Worm (Caenorhabditis elegans) whole organism, L4/young adult: ENCODE data around the gene dod-17.

Experiments
- W03F9.2 ChIP-seq: fragments of 150-350 bp; optimal IDR thresholded peaks from 2 replicates; lab custom pipeline; 2014; ENCODE audit warnings: missing biosample characterization, missing genetic modification characterization
- him-1 ChIP-seq: sonication (generic microtip); optimal IDR thresholded peaks from 2 replicates; lab custom pipeline; 2016; ENCODE audit warnings: missing genotype, missing genetic modification reagents, missing genetic modification characterization, missing compliant biosample characterization

- no peak for TF ChIP-seq him-1 (tag; lab: Kevin White, UChicago)
- no peak for TF ChIP-seq W03F9.2 (tag; lab: Kevin White, UChicago)
These were observed 29.6 kb upstream of the dod-17 start, which contains the start of gene F55G11.1 for ce11 chrIV:12946488-12946887.
